Fruit fly (Drosophila melanogaster) whole organism, prepupa: ENCODE data around the gene Naam.

Source experiments
- Blimp-1 ChIP-seq: fragments of 200-800 bp; sonication (Bioruptor generic); optimal IDR thresholded peaks from 3 replicates; lab custom pipeline; 2017; ENCODE audit warnings: missing biosample characterization, missing genetic modification characterization, mild to moderate bottlenecking, moderate library complexity, missing genetic modification reagents
- CG10631 ChIP-seq: fragments of 200-800 bp; sonication (Bioruptor generic); optimal IDR thresholded peaks from 2 replicates; lab custom pipeline; 2016; ENCODE audit warnings: missing biosample characterization, missing genetic modification characterization
- CG10669 ChIP-seq: fragments of 200-800 bp; sonication (Bioruptor generic); optimal IDR thresholded peaks from 3 replicates; lab custom pipeline; 2018; ENCODE audit warnings: missing biosample characterization, mild to moderate bottlenecking, missing genetic modification characterization, moderate library complexity
- CG11294 ChIP-seq: fragments of 200-800 bp; sonication (Bioruptor generic); IDR thresholded peaks from 2 replicates; pipeline ENCODE4 v1.3.6; 2022; ENCODE audit warnings: missing biosample characterization, missing genetic modification characterization
- CG11762 ChIP-seq: fragments of 200-800 bp; sonication (Bioruptor generic); optimal IDR thresholded peaks from 3 replicates; lab custom pipeline; 2016; ENCODE audit warnings: missing biosample characterization, missing genetic modification characterization; ENCODE audit not compliant: insufficient read depth
- CG11902 ChIP-seq: fragments of 200-800 bp; sonication (Bioruptor generic); optimal IDR thresholded peaks from 3 replicates; lab custom pipeline; 2016; ENCODE audit warnings: missing biosample characterization, missing genetic modification characterization
- CG16779 ChIP-seq: fragments of 200-800 bp; sonication (Bioruptor generic); optimal IDR thresholded peaks from 3 replicates; lab custom pipeline; 2017; ENCODE audit warnings: missing biosample characterization, mild to moderate bottlenecking, missing genetic modification characterization
- CG31627 ChIP-seq: fragments of 200-800 bp; sonication (Bioruptor generic); optimal IDR thresholded peaks from 3 replicates; lab custom pipeline; 2016; ENCODE audit warnings: missing biosample characterization, missing genetic modification characterization
- CG32006 ChIP-seq: fragments of 200-800 bp; sonication (Bioruptor generic); optimal IDR thresholded peaks from 3 replicates; lab custom pipeline; 2017; ENCODE audit warnings: missing biosample characterization, mild to moderate bottlenecking, missing genetic modification characterization
- CG34406 ChIP-seq: fragments of 200-800 bp; sonication (Bioruptor generic); optimal IDR thresholded peaks from 3 replicates; lab custom pipeline; 2016; ENCODE audit warnings: missing biosample characterization, missing genetic modification characterization
- CG3919 ChIP-seq: fragments of 200-800 bp; sonication (Bioruptor generic); optimal IDR thresholded peaks from 3 replicates; lab custom pipeline; 2016; ENCODE audit warnings: missing biosample characterization, missing genetic modification characterization
- CG4318 ChIP-seq: fragments of 200-800 bp; sonication (Bioruptor generic); optimal IDR thresholded peaks from 3 replicates; lab custom pipeline; 2017; ENCODE audit warnings: missing biosample characterization, mild to moderate bottlenecking, missing genetic modification characterization
- CG6163 ChIP-seq: fragments of 200-800 bp; sonication (Bioruptor generic); IDR thresholded peaks from 3 replicates; pipeline ENCODE4 v1.3.6; 2022; ENCODE audit warnings: missing biosample characterization, missing genetic modification characterization
- CG6276 ChIP-seq: fragments of 200-800 bp; sonication (Bioruptor generic); optimal IDR thresholded peaks from 2 replicates; lab custom pipeline; 2017; ENCODE audit warnings: missing biosample characterization, mild to moderate bottlenecking, missing genetic modification characterization
- CG6808 ChIP-seq: fragments of 200-800 bp; sonication (Bioruptor generic); optimal IDR thresholded peaks from 3 replicates; lab custom pipeline; 2017; ENCODE audit warnings: missing biosample characterization, missing genetic modification characterization, mild to moderate bottlenecking, moderate library complexity, missing genetic modification reagents
- CG6854 ChIP-seq: fragments of 200-800 bp; sonication (Bioruptor generic); optimal IDR thresholded peaks from 2 replicates; lab custom pipeline; 2017; ENCODE audit warnings: missing biosample characterization, mild to moderate bottlenecking, missing genetic modification characterization
- CG7368 ChIP-seq: fragments of 200-800 bp; sonication (Bioruptor generic); optimal IDR thresholded peaks from 3 replicates; lab custom pipeline; 2016; ENCODE audit warnings: missing biosample characterization, missing genetic modification characterization
- CG8119 ChIP-seq: fragments of 200-800 bp; sonication (Bioruptor generic); IDR thresholded peaks from 3 replicates; pipeline ENCODE4 v1.3.6; 2022; ENCODE audit warnings: missing biosample characterization, missing genetic modification characterization
- CG8319 ChIP-seq: fragments of 200-800 bp; sonication (Bioruptor generic); optimal IDR thresholded peaks from 3 replicates; lab custom pipeline; 2016; ENCODE audit warnings: missing biosample characterization, missing genetic modification characterization
- CG8632 ChIP-seq: fragments of 200-800 bp; sonication (Bioruptor generic); optimal IDR thresholded peaks from 3 replicates; lab custom pipeline; 2016; ENCODE audit warnings: missing biosample characterization, missing genetic modification characterization
- Eip75B ChIP-seq: fragments of 200-800 bp; sonication (Bioruptor generic); optimal IDR thresholded peaks from 3 replicates; lab custom pipeline; 2016; ENCODE audit warnings: missing biosample characterization, missing genetic modification characterization
- Eip78C ChIP-seq: fragments of 200-800 bp; sonication (Bioruptor generic); peaks from one replicate; lab custom pipeline; 2016; ENCODE audit warnings: missing biosample characterization, missing genetic modification characterization
- Ets21C ChIP-seq: fragments of 200-800 bp; sonication (Bioruptor generic); optimal IDR thresholded peaks from 3 replicates; lab custom pipeline; 2016; ENCODE audit warnings: missing biosample characterization, missing genetic modification characterization
- Ets96B ChIP-seq: fragments of 200-800 bp; optimal IDR thresholded peaks from 2 replicates; lab custom pipeline; 2019; ENCODE audit warnings: missing biosample characterization, mild to moderate bottlenecking, missing genetic modification characterization, moderate library complexity
- Hr39 ChIP-seq: fragments of 200-800 bp; sonication (Bioruptor generic); optimal IDR thresholded peaks from 2 replicates; lab custom pipeline; 2016; ENCODE audit warnings: missing biosample characterization, missing genetic modification characterization
- Hr4 ChIP-seq: fragments of 200-800 bp; sonication (Bioruptor generic); optimal IDR thresholded peaks from 3 replicates; lab custom pipeline; 2016; ENCODE audit warnings: missing biosample characterization, missing genetic modification characterization
- Lpt ChIP-seq: fragments of 200-800 bp; sonication (Bioruptor generic); optimal IDR thresholded peaks from 3 replicates; lab custom pipeline; 2016; ENCODE audit warnings: missing biosample characterization, missing genetic modification characterization
- Met ChIP-seq: fragments of 200-800 bp; sonication (Bioruptor generic); optimal IDR thresholded peaks from 3 replicates; lab custom pipeline; 2016; ENCODE audit warnings: missing biosample characterization, missing genetic modification characterization
- OdsH ChIP-seq: fragments of 200-800 bp; sonication (Bioruptor generic); optimal IDR thresholded peaks from 3 replicates; lab custom pipeline; 2016; ENCODE audit warnings: missing biosample characterization, missing genetic modification characterization
- Smox ChIP-seq: fragments of 200-800 bp; sonication (Bioruptor generic); optimal IDR thresholded peaks from 3 replicates; lab custom pipeline; 2016; ENCODE audit warnings: missing biosample characterization, missing genetic modification characterization
- Sox102F ChIP-seq: fragments of 200-800 bp; sonication (Bioruptor generic); optimal IDR thresholded peaks from 2 replicates; lab custom pipeline; 2016; ENCODE audit warnings: missing biosample characterization, mild to moderate bottlenecking, missing genetic modification characterization
- Sox14 ChIP-seq: fragments of 200-800 bp; sonication (Bioruptor generic); optimal IDR thresholded peaks from 3 replicates; lab custom pipeline; 2016; ENCODE audit warnings: missing biosample characterization, missing genetic modification characterization
- Sox15 ChIP-seq: fragments of 200-800 bp; sonication (Bioruptor generic); optimal IDR thresholded peaks from 3 replicates; lab custom pipeline; 2016; ENCODE audit warnings: missing biosample characterization, missing genetic modification characterization
- achi ChIP-seq: fragments of 200-800 bp; sonication (Bioruptor generic); optimal IDR thresholded peaks from 3 replicates; lab custom pipeline; 2016; ENCODE audit warnings: missing biosample characterization, missing genetic modification characterization
- acj6 ChIP-seq: fragments of 200-800 bp; sonication (Bioruptor generic); optimal IDR thresholded peaks from 3 replicates; lab custom pipeline; 2016; ENCODE audit warnings: missing biosample characterization, missing genetic modification characterization
- cyc ChIP-seq: fragments of 200-800 bp; sonication (Bioruptor generic); optimal IDR thresholded peaks from 3 replicates; lab custom pipeline; 2016; ENCODE audit warnings: missing biosample characterization, missing genetic modification characterization
- dac ChIP-seq: fragments of 200-800 bp; sonication (Bioruptor generic); optimal IDR thresholded peaks from 2 replicates; lab custom pipeline; 2017; ENCODE audit warnings: missing biosample characterization, mild to moderate bottlenecking, missing genetic modification characterization
- dsx ChIP-seq: fragments of 200-800 bp; optimal IDR thresholded peaks from 3 replicates; lab custom pipeline; 2019; ENCODE audit warnings: missing biosample characterization, mild to moderate bottlenecking, missing genetic modification characterization, moderate library complexity; ENCODE audit not compliant: poor library complexity, severe bottlenecking
- eg ChIP-seq: fragments of 200-800 bp; sonication (Bioruptor generic); IDR thresholded peaks from 3 replicates; pipeline ENCODE4 v1.3.6; 2022; ENCODE audit warnings: missing biosample characterization, missing genetic modification characterization
- esn ChIP-seq: fragments of 200-800 bp; sonication (Bioruptor generic); optimal IDR thresholded peaks from 2 replicates; lab custom pipeline; 2016; ENCODE audit warnings: missing biosample characterization, mild to moderate bottlenecking, missing genetic modification characterization, moderate library complexity
- fkh ChIP-seq: fragments of 200-800 bp; sonication (Bioruptor generic); optimal IDR thresholded peaks from 3 replicates; lab custom pipeline; 2017; ENCODE audit warnings: missing biosample characterization, mild to moderate bottlenecking, missing genetic modification characterization, moderate library complexity
- lz ChIP-seq: fragments of 200-800 bp; sonication (Bioruptor generic); optimal IDR thresholded peaks from 3 replicates; lab custom pipeline; 2016; ENCODE audit warnings: missing biosample characterization, missing genetic modification characterization
- net ChIP-seq: fragments of 200-800 bp; sonication (Bioruptor generic); optimal IDR thresholded peaks from 3 replicates; lab custom pipeline; 2016; ENCODE audit warnings: missing biosample characterization, missing genetic modification characterization
- pdm3 ChIP-seq: fragments of 200-800 bp; sonication (Bioruptor generic); optimal IDR thresholded peaks from 3 replicates; lab custom pipeline; 2016; ENCODE audit warnings: missing biosample characterization, missing genetic modification characterization
- salr ChIP-seq, 2 experiments: fragments of 200-800 bp; sonication (Bioruptor generic); optimal IDR thresholded peaks; 3 replicates each; lab custom pipeline; 2016 to 2018; ENCODE audit warnings: missing biosample characterization in 2 of 2, missing genetic modification characterization in 2 of 2, mild to moderate bottlenecking in 1 of 2
- svp ChIP-seq: fragments of 200-800 bp; sonication (Bioruptor generic); peaks from one replicate; lab custom pipeline; 2016; ENCODE audit warnings: missing biosample characterization, missing genetic modification characterization
- topi ChIP-seq: fragments of 200-800 bp; sonication (Bioruptor generic); optimal IDR thresholded peaks from 3 replicates; lab custom pipeline; 2016; ENCODE audit warnings: missing biosample characterization, missing genetic modification characterization
- vri ChIP-seq: fragments of 200-800 bp; sonication (Bioruptor generic); optimal IDR thresholded peaks from 3 replicates; lab custom pipeline; 2016; ENCODE audit warnings: missing biosample characterization, mild to moderate bottlenecking, missing genetic modification characterization

Gene Naam

DNA sequence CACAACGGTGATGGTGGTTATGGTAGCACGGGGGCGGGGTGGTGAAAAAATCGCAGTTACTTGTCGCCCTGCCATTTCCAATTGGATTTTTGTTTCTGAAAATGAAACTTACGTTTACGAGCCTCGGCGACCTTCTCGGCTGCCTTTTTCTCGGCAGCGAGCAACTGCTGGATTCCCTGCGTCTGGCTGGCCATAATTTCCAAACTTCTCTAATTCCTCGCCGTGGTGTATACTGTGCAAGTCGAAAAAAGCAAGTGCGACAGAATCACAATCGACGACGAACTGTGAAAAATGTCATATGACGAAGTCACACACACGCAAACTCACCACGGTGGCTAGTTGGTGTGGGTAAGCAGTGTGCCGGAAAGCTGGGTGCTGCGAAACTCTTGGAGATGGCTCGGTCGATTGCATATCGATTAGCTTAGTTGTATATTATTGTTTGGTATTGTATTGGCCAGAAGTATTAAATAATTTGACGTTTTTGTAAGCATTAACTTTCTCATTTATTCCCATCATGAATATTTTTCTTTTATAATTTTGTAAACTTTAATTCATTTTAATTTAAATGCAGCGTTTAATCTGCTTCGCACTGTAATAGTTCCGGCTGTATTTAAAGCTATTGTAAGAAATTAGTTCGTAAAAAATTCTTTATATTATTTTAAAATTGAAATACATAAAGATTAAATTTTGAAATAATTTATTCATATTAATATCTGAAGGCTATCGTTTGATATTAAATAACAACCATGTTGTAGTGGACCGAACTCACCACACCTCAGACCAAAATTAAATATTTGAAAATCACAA lies 27.0 kb upstream of the Naam start, which contains the start of gene Vha13 (continued):
- peak; percentile 58 for TF ChIP-seq Hr39 (GFP tag; lab: Kevin White, UChicago)
- TF ChIP-seq achi (GFP tag; lab: Kevin White, UChicago), result peak; percentile 28
- TF ChIP-seq topi (GFP tag; lab: Kevin White, UChicago), result peak; percentile 28
- TF ChIP-seq Ets21C (GFP tag; lab: Kevin White, UChicago), result peak; percentile 36
- no peak for TF ChIP-seq vri (GFP tag; lab: Kevin White, UChicago)
- peak; percentile 11 for TF ChIP-seq Sox14
- peak; percentile 68 for TF ChIP-seq Eip78C
- TF ChIP-seq CG8319 (GFP tag; lab: Kevin White, UChicago), result peak; percentile 1
- TF ChIP-seq CG10631 (GFP tag; lab: Kevin White, UChicago), result peak; percentile 51
- peak; percentile 21 for TF ChIP-seq esn (GFP tag; lab: Kevin White, UChicago)
- TF ChIP-seq Hr4, result peak; percentile 6
- TF ChIP-seq CG11902, result peak; percentile 32

- TF ChIP-seq CG8319 (GFP tag; lab: Kevin White, UChicago) (no peak), OdsH (no peak), Ets96B (tag; lab: Kevin White, UChicago) (no peak), pdm3 (GFP tag; lab: Kevin White, UChicago) (no peak), esn (GFP tag; lab: Kevin White, UChicago) (no peak), Eip75B (no peak), Sox102F (GFP tag; lab: Kevin White, UChicago) (no peak), net (GFP tag; lab: Kevin White, UChicago) (no peak), CG6163 (GFP tag; lab: Robert Waterston, UW) (no peak), dsx (GFP tag; lab: Kevin White, UChicago) (peak; percentile 30), CG6808 (no peak), CG8632 (GFP tag; lab: Kevin White, UChicago) (no peak), acj6 (GFP tag; lab: Kevin White, UChicago) (no peak), CG11902 (no peak), Smox (no peak), topi (GFP tag; lab: Kevin White, UChicago) (no peak), Ets21C (GFP tag; lab: Kevin White, UChicago) (no peak), dac (GFP tag; lab: Kevin White, UChicago) (no peak), Lpt (no peak), svp (GFP tag; lab: Kevin White, UChicago) (no peak), vri (GFP tag; lab: Kevin White, UChicago) (no peak), Hr39 (GFP tag; lab: Kevin White, UChicago) (peak; percentile 24), CG6854 (GFP tag; lab: Kevin White, UChicago) (no peak), CG16779 (tag; lab: Kevin White, UChicago) (no peak), cyc (GFP tag; lab: Kevin White, UChicago) (no peak), Blimp-1 (GFP tag; lab: Kevin White, UChicago) (no peak), CG4318 (GFP tag; lab: Kevin White, UChicago) (no peak), CG32006 (GFP tag; lab: Kevin White, UChicago) (no peak), Sox15 (GFP tag; lab: Kevin White, UChicago) (no peak), CG11294 (GFP tag; lab: Robert Waterston, UW) (no peak), CG6276 (GFP tag; lab: Kevin White, UChicago) (no peak), lz (GFP tag; lab: Kevin White, UChicago) (peak; percentile 10), Sox14 (no peak), achi (GFP tag; lab: Kevin White, UChicago) (no peak), eg (0 out of 3 replicates have a peak, but pooled peaks have one; percentile 17), CG11762 (no peak), CG10669 (GFP tag; lab: Kevin White, UChicago) (no peak), CG7368 (GFP tag; lab: Kevin White, UChicago) (no peak), CG10631 (GFP tag; lab: Kevin White, UChicago) (no peak), CG34406 (GFP tag; lab: Kevin White, UChicago) (no peak), CG8119 (no peak), Eip78C (peak; percentile 22), Met (GFP tag; lab: Kevin White, UChicago) (no peak), CG3919 (GFP tag; lab: Kevin White, UChicago) (no peak), fkh (GFP tag; lab: Kevin White, UChicago) (no peak), salr (GFP tag; optimal IDR thresholded peaks at IDR 0.05; lab: Kevin White, UChicago) (no peak), CG31627 (GFP tag; lab: Kevin White, UChicago) (peak; percentile 21)
These were observed 26.4 kb upstream of the Naam start, which contains the start of gene Nup58 for dm6 chr3R:19644901-19645204. TSS of gene Nup58 (plus strand) at chr3R:19645026.
